Fruit fly (Drosophila melanogaster) whole organism, embryonic: ENCODE results near the gene fliI.

Experiments used
- CG17912 ChIP-seq: fragments of 200-800 bp; sonication (Bioruptor generic); optimal IDR thresholded peaks from 2 replicates; lab custom pipeline; 2018; ENCODE audit warnings: missing biosample characterization, mild to moderate bottlenecking, missing genetic modification characterization
- CG18262 ChIP-seq: fragments of 200-800 bp; optimal IDR thresholded peaks from 3 replicates; lab custom pipeline; 2019; ENCODE audit warnings: missing biosample characterization, mild to moderate bottlenecking, missing genetic modification characterization, moderate library complexity
- CG6813 ChIP-seq: fragments of 200-800 bp; sonication (Bioruptor generic); optimal IDR thresholded peaks from 2 replicates; lab custom pipeline; 2017; ENCODE audit warnings: missing biosample characterization, missing genetic modification characterization, mild to moderate bottlenecking, moderate library complexity, missing genetic modification reagents
- Gug ChIP-seq: fragments of 200-800 bp; sonication (Bioruptor generic); IDR thresholded peaks from 4 replicates; pipeline ENCODE4 v1.3.6; 2022; ENCODE audit warnings: missing biosample characterization, missing genetic modification characterization
- Neu2 ChIP-seq: fragments of 200-800 bp; sonication (Bioruptor generic); optimal IDR thresholded peaks from 3 replicates; lab custom pipeline; 2016; ENCODE audit warnings: missing biosample characterization, missing genetic modification characterization, borderline replicate concordance
- Scr ChIP-seq: fragments of 200-800 bp; sonication (Bioruptor generic); IDR thresholded peaks from 2 replicates; pipeline ENCODE4 v1.3.6; 2022; ENCODE audit warnings: missing biosample characterization, missing genetic modification characterization; ENCODE audit not compliant: partially characterized antibody
- grau ChIP-seq: fragments of 200-800 bp; optimal IDR thresholded peaks from 3 replicates; lab custom pipeline; 2019; ENCODE audit warnings: missing biosample characterization, mild to moderate bottlenecking, missing genetic modification characterization, moderate library complexity
- knrl ChIP-seq: fragments of 200-800 bp; sonication (Bioruptor generic); IDR thresholded peaks from 3 replicates; pipeline ENCODE4 v1.3.6; 2022; ENCODE audit warnings: missing biosample characterization, missing genetic modification characterization; ENCODE audit not compliant: partially characterized antibody
- mld ChIP-seq: fragments of 200-800 bp; sonication (Bioruptor generic); IDR thresholded peaks from 3 replicates; pipeline ENCODE4 v1.3.6; 2022; ENCODE audit warnings: missing biosample characterization, missing genetic modification characterization; ENCODE audit not compliant: partially characterized antibody
- nerfin-2 ChIP-seq: fragments of 200-800 bp; sonication (Bioruptor generic); IDR thresholded peaks from 2 replicates; pipeline ENCODE4 v1.3.6; 2022; ENCODE audit warnings: missing biosample characterization, missing genetic modification characterization; ENCODE audit not compliant: partially characterized antibody
- slp2 ChIP-seq: fragments of 200-800 bp; sonication (Bioruptor generic); optimal IDR thresholded peaks from 2 replicates; lab custom pipeline; 2016; ENCODE audit warnings: missing biosample characterization, missing genetic modification characterization

- TF ChIP-seq grau (tag; lab: Kevin White, UChicago) (no peak), nerfin-2 (GFP tag; lab: Robert Waterston, UW) (no peak), knrl (no peak), Neu2 (no peak), mld (GFP tag; lab: Robert Waterston, UW) (no peak), slp2 (GFP tag; lab: Kevin White, UChicago) (no peak), CG6813 (GFP tag; lab: Kevin White, UChicago) (no peak), Gug (GFP tag; lab: Robert Waterston, UW) (no peak), CG18262 (tag; lab: Kevin White, UChicago) (peak; percentile 41), Scr (GFP tag; lab: Robert Waterston, UW) (no peak), CG17912 (no peak)
These were observed 4.9 kb upstream of the fliI start for dm6 chrX:21334522-21335104.
